Worm (Caenorhabditis elegans) whole organism, L4 larva: ENCODE data around the gene sru-7.

Experiments used
- ama-1 ChIP-seq: fragments of 150-350 bp; optimal IDR thresholded peaks from 2 replicates; lab custom pipeline; 2014; ENCODE audit warnings: inconsistent platforms, mixed read lengths
- snpc-4 ChIP-seq: fragments of 150-350 bp; optimal IDR thresholded peaks from 2 replicates; lab custom pipeline; 2014; ENCODE audit warnings: missing biosample characterization, missing genetic modification characterization
- unc-130 ChIP-seq: sonication (generic microtip); optimal IDR thresholded peaks from 2 replicates; lab custom pipeline; 2016; ENCODE audit warnings: missing genetic modification reagents, missing genetic modification characterization, missing compliant biosample characterization
- unc-39 ChIP-seq: sonication (generic microtip); optimal IDR thresholded peaks from 2 replicates; lab custom pipeline; 2017; ENCODE audit warnings: missing biosample characterization, missing genetic modification characterization

DNA sequence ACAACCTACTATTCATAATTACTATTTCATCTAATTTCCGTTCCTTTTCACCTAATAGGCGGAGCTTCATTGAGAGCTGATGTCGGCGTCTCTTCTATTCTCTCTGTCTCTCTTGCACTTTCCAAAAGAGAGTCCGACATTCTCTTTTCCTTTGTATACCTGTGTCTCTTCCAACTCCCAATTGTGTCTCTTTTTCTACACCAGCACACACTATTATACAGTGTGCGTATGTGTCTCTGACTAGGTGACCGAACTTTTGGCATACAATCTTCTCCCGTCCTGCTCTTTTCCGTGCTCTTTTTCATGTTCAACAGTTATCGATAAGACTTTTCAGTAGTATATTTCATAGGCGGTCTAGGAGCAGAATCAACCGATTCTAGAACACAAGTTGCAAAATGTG, 47.9 kb downstream of the sru-7 start:
- TF ChIP-seq unc-130: no peak
- TF ChIP-seq snpc-4 (tag; lab: Kevin White, UChicago): no peak
- TF ChIP-seq unc-39 (tag; lab: Kevin White, UChicago): no peak
- TF ChIP-seq ama-1 (lab: Kevin White, UChicago): no peak
